Worm (Caenorhabditis elegans): Measurements from ENCODE around the gene srt-65.
A peak's percentile ranks its signal among the peaks of the same experiment; 100 is the strongest.

The srt-65 gene

ce11 chrV:5181612-5182011, 8.9 kb upstream of the srt-65 start, which contains the start of gene C03A7.2:
Gene C03A7.2 (plus strand): TSS chrV:5181912.
- TF ChIP-seq fkh-8 (tag; optimal IDR thresholded peaks at IDR 0.05), result no peak
- no peak for TF ChIP-seq grh-1 (GFP tag; IDR thresholded peaks at IDR 0.05)
- no peak for TF ChIP-seq egl-27 (tag; optimal IDR thresholded peaks at IDR 0.05)
- no peak for TF ChIP-seq tlp-1 (tag; optimal IDR thresholded peaks at IDR 0.05)
- no peak for TF ChIP-seq lir-3 (tag; optimal IDR thresholded peaks at IDR 0.05; ENCODE audit: poor library complexity)
- TF ChIP-seq nhr-47 (tag; optimal IDR thresholded peaks at IDR 0.05), result no peak
- no peak for TF ChIP-seq mdl-1 (tag; optimal IDR thresholded peaks at IDR 0.05)
- no peak for TF ChIP-seq ztf-11 (tag; optimal IDR thresholded peaks at IDR 0.05)
- TF ChIP-seq Y116A8C.19 (tag; optimal IDR thresholded peaks at IDR 0.05; ENCODE audit: borderline replicate concordance), result no peak
- TF ChIP-seq fkh-4 (tag; optimal IDR thresholded peaks at IDR 0.05; ENCODE audit: borderline replicate concordance), result no peak
- no peak for TF ChIP-seq mab-9 (GFP tag; IDR thresholded peaks at IDR 0.05)

ce11 chrV:5178051-5178450, 5.3 kb upstream of the srt-65 start:
- TF ChIP-seq efl-1 (optimal IDR thresholded peaks at IDR 0.05), result no peak
- TF ChIP-seq efl-1 (GFP tag; optimal IDR thresholded peaks at IDR 0.05 in 1 of 2), result no peak
- peak; percentile 6 for TF ChIP-seq elt-2 (tag; optimal IDR thresholded peaks at IDR 0.05)

- TF ChIP-seq lsy-2 (tag; optimal IDR thresholded peaks at IDR 0.05) (no peak), efl-1 (optimal IDR thresholded peaks at IDR 0.05) (no peak), efl-1 (GFP tag; optimal IDR thresholded peaks at IDR 0.05 in 1 of 2) (peak in 1 of 2 experiments; percentile 49)
Measured at ce11 chrV:5177209-5177608, 4.5 kb upstream of the srt-65 start, which contains the start of gene ugt-51. Gene ugt-51 (minus strand): TSS chrV:5177309.

- no peak for TF ChIP-seq swsn-7 (tag; optimal IDR thresholded peaks at IDR 0.05)
- TF ChIP-seq zip-4 (GFP tag; optimal IDR thresholded peaks at IDR 0.05), result no peak
- TF ChIP-seq skn-1 (tag; optimal IDR thresholded peaks at IDR 0.05), result no peak
- no peak for TF ChIP-seq unc-98 (GFP tag; IDR thresholded peaks at IDR 0.05)
- TF ChIP-seq mef-2 (tag; optimal IDR thresholded peaks at IDR 0.05), result no peak
Measured at ce11 chrV:5169586-5169985, 3.1 kb downstream of the srt-65 start, which contains the start of gene srt-64. Gene srt-64 (minus strand): TSS chrV:5169686.

- TF ChIP-seq nhr-20 (tag; optimal IDR thresholded peaks at IDR 0.05) (no peak), efl-1 (optimal IDR thresholded peaks at IDR 0.05) (no peak), efl-1 (GFP tag; optimal IDR thresholded peaks at IDR 0.05 in 1 of 2) (peak in 1 of 2 experiments; percentile 70)
Measured at ce11 chrV:5165426-5165825, 7.3 kb downstream of the srt-65 start, which contains the start of gene srw-140. Gene srw-140 (plus strand): TSS chrV:5165726.

ce11 chrV:5164682-5165081, 8.1 kb downstream of the srt-65 start, which contains the start of gene abu-7:
Gene abu-7 (minus strand): TSS chrV:5164782.
- TF ChIP-seq elt-3 (tag; optimal IDR thresholded peaks at IDR 0.05) (no peak), jun-1 (tag; optimal IDR thresholded peaks at IDR 0.05) (no peak), tbx-2 (tag; optimal IDR thresholded peaks at IDR 0.05) (no peak), egl-27 (tag; optimal IDR thresholded peaks at IDR 0.05) (no peak), ceh-90 (tag; optimal IDR thresholded peaks at IDR 0.05) (no peak), nhr-84 (tag; optimal IDR thresholded peaks at IDR 0.05) (no peak), blmp-1 (tag; optimal IDR thresholded peaks at IDR 0.05) (no peak), dpl-1 (GFP tag; optimal IDR thresholded peaks at IDR 0.05) (no peak), snpc-4 (tag; optimal IDR thresholded peaks at IDR 0.05) (no peak), lir-3 (tag; optimal IDR thresholded peaks at IDR 0.05; ENCODE audit: poor library complexity) (no peak), nhr-77 (tag; optimal IDR thresholded peaks at IDR 0.05) (no peak), isw-1 (GFP tag; IDR thresholded peaks at IDR 0.05) (no peak), grh-1 (GFP tag; IDR thresholded peaks at IDR 0.05) (no peak), efl-1 (optimal IDR thresholded peaks at IDR 0.05) (no peak), efl-1 (GFP tag; optimal IDR thresholded peaks at IDR 0.05 in 1 of 2) (no peak), ceh-63 (GFP tag; optimal IDR thresholded peaks at IDR 0.05) (no peak), nhr-28 (tag; optimal IDR thresholded peaks at IDR 0.05) (no peak), lsy-2 (tag; optimal IDR thresholded peaks at IDR 0.05) (no peak), lin-14 (GFP tag; optimal IDR thresholded peaks at IDR 0.05) (no peak), ztf-4 (tag; optimal IDR thresholded peaks at IDR 0.05) (no peak)
